Fruit fly (Drosophila melanogaster) Kc167 (cell line): ENCODE measurements around the gene CG18641.

Experiments used
- Myc ChIP-seq: fragments of >200 bp; optimal IDR thresholded peaks from 2 replicates; lab custom pipeline; 2017; ENCODE audit warnings: missing external identifiers
- Sin3A ChIP-seq: fragments of >200 bp; optimal IDR thresholded peaks from 2 replicates; lab custom pipeline; 2018; ENCODE audit warnings: missing external identifiers
- h ChIP-seq: fragments of >200 bp; optimal IDR thresholded peaks from 3 replicates; lab custom pipeline; 2018; ENCODE audit warnings: missing external identifiers
- insv ChIP-seq: fragments of >200 bp; optimal IDR thresholded peaks from 3 replicates; lab custom pipeline; 2018; ENCODE audit warnings: missing external identifiers
- psq ChIP-seq: fragments of >200 bp; optimal IDR thresholded peaks from 2 replicates; lab custom pipeline; 2017; ENCODE audit warnings: missing external identifiers
- ttk ChIP-seq: sonication (Bioruptor generic); optimal IDR thresholded peaks from 2 replicates; lab custom pipeline; 2017; ENCODE audit warnings: missing external identifiers

Gene CG18641

dm6 chr2L:2375655-2376417 lies 39.3 kb downstream of the CG18641 start, which contains the start of gene Atxn7:
Gene Atxn7 (plus strand): TSS chr2L:2375841.
- TF ChIP-seq Myc (lab: Kevin White, UChicago) (no peak), h (lab: Kevin White, UChicago) (no peak), ttk (no peak), insv (no peak), Sin3A (lab: Kevin White, UChicago) (no peak), psq (lab: Kevin White, UChicago) (no peak)

dm6 chr2L:2373818-2374746 lies 41.0 kb downstream of the CG18641 start, which contains the start of the genes CG3609 and CG15390:
Gene CG3609 (minus strand): TSS chr2L:2374627.
Gene CG15390 (plus strand): TSS chr2L:2374713.
- TF ChIP-seq Sin3A (lab: Kevin White, UChicago) (no peak), psq (lab: Kevin White, UChicago) (no peak), Myc (lab: Kevin White, UChicago) (no peak), insv (no peak), h (lab: Kevin White, UChicago) (no peak), ttk (no peak)

dm6 chr2L:2372112-2372449 lies 43.0 kb downstream of the CG18641 start:
- no peak for TF ChIP-seq Sin3A (lab: Kevin White, UChicago)
- TF ChIP-seq Myc (lab: Kevin White, UChicago): no peak
- no peak for TF ChIP-seq insv
- TF ChIP-seq psq (lab: Kevin White, UChicago): no peak
- TF ChIP-seq h (lab: Kevin White, UChicago): no peak
- TF ChIP-seq ttk: no peak

- TF ChIP-seq insv (no peak), Sin3A (lab: Kevin White, UChicago) (no peak), Myc (lab: Kevin White, UChicago) (no peak), ttk (no peak), h (lab: Kevin White, UChicago) (no peak), psq (lab: Kevin White, UChicago) (no peak)
Measured at dm6 chr2L:2371406-2372111, 43.6 kb downstream of the CG18641 start, which contains the start of gene CG3597. Gene CG3597 (minus strand): TSS chr2L:2371524.

dm6 chr2L:2370352-2370751 lies 44.8 kb downstream of the CG18641 start:
- TF ChIP-seq Myc (lab: Kevin White, UChicago): no peak
- TF ChIP-seq ttk: no peak
- TF ChIP-seq h (lab: Kevin White, UChicago): no peak
- no peak for TF ChIP-seq Sin3A (lab: Kevin White, UChicago)
- no peak for TF ChIP-seq insv
- no peak for TF ChIP-seq psq (lab: Kevin White, UChicago)

dm6 chr2L:2365655-2366214 lies 49.4 kb downstream of the CG18641 start:
- TF ChIP-seq Myc (lab: Kevin White, UChicago) (no peak), insv (no peak), h (lab: Kevin White, UChicago) (no peak), ttk (no peak), psq (lab: Kevin White, UChicago) (no peak), Sin3A (lab: Kevin White, UChicago) (no peak)

dm6 chr2L:2365077-2365651 lies 50.0 kb downstream of the CG18641 start, which contains the start of the genes Rab5 and Axud1:
Gene Rab5 (minus strand): TSS chr2L:2365273.
Gene Axud1 (plus strand): TSS chr2L:2365345.
- no peak for TF ChIP-seq psq (lab: Kevin White, UChicago)
- no peak for TF ChIP-seq h (lab: Kevin White, UChicago)
- TF ChIP-seq Myc (lab: Kevin White, UChicago): no peak
- TF ChIP-seq Sin3A (lab: Kevin White, UChicago): no peak
- no peak for TF ChIP-seq ttk

dm6 chr2L:2364200-2364754 lies 50.8 kb downstream of the CG18641 start:
- no peak for TF ChIP-seq h (lab: Kevin White, UChicago)
- no peak for TF ChIP-seq insv
- no peak for TF ChIP-seq Myc (lab: Kevin White, UChicago)
- no peak for TF ChIP-seq Sin3A (lab: Kevin White, UChicago)
- no peak for TF ChIP-seq ttk
- TF ChIP-seq psq (lab: Kevin White, UChicago): no peak

- TF ChIP-seq psq (lab: Kevin White, UChicago) (no peak), Sin3A (lab: Kevin White, UChicago) (no peak)
Measured at dm6 chr2L:2363626-2364147, 51.4 kb downstream of the CG18641 start.

dm6 chr2L:2362808-2363394 lies 52.2 kb downstream of the CG18641 start:
- TF ChIP-seq psq (lab: Kevin White, UChicago) (no peak), ttk (no peak), h (lab: Kevin White, UChicago) (no peak), Myc (lab: Kevin White, UChicago) (no peak), Sin3A (lab: Kevin White, UChicago) (no peak), insv (no peak)
